Worm (Caenorhabditis elegans) whole organism, L4 larva: ENCODE data around the gene F58F9.6.

Experiments used
- F10B5.3 ChIP-seq: sonication (generic microtip); optimal IDR thresholded peaks from 2 replicates; lab custom pipeline; 2016; ENCODE audit warnings: mild to moderate bottlenecking, missing genetic modification characterization, missing compliant biosample characterization
- F37D6.2 ChIP-seq: sonication (generic microtip); optimal IDR thresholded peaks from 2 replicates; lab custom pipeline; 2016; ENCODE audit warnings: mild to moderate bottlenecking, missing genetic modification characterization, missing compliant biosample characterization
- R02D3.7 ChIP-seq: fragments of 150-350 bp; sonication (generic microtip); optimal IDR thresholded peaks from 3 replicates; lab custom pipeline; 2014; ENCODE audit warnings: missing biosample characterization, missing genetic modification characterization
- T20F7.1 ChIP-seq: fragments of 200-800 bp; sonication (Bioruptor generic); optimal IDR thresholded peaks from 2 replicates; lab custom pipeline; 2018; ENCODE audit warnings: mild to moderate bottlenecking, missing genetic modification characterization, missing compliant biosample characterization
- Y48G9A.11 ChIP-seq: fragments of 200-800 bp; sonication (Bioruptor generic); IDR thresholded peaks from 2 replicates; pipeline ENCODE4 v1.3.6; 2022; ENCODE audit warnings: missing genetic modification reagents, missing genetic modification characterization, missing compliant biosample characterization
- ZK337.2 ChIP-seq: fragments of 200-800 bp; sonication (Bioruptor generic); IDR thresholded peaks from 2 replicates; pipeline ENCODE4 v1.3.6; 2022; ENCODE audit warnings: missing genetic modification reagents, missing genetic modification characterization, missing compliant biosample characterization
- aha-1 ChIP-seq: fragments of 150-350 bp; peaks from one replicate; lab custom pipeline; 2014; ENCODE audit warnings: missing biosample characterization, missing genetic modification characterization
- ama-1 ChIP-seq: fragments of 150-350 bp; optimal IDR thresholded peaks from 2 replicates; lab custom pipeline; 2014; ENCODE audit warnings: inconsistent platforms, mixed read lengths
- ceh-32 ChIP-seq: sonication (generic microtip); optimal IDR thresholded peaks from 2 replicates; lab custom pipeline; 2016; ENCODE audit warnings: mild to moderate bottlenecking, missing genetic modification characterization, missing compliant biosample characterization; ENCODE audit not compliant: poor library complexity
- cey-2 ChIP-seq: sonication (generic microtip); optimal IDR thresholded peaks from 3 replicates; lab custom pipeline; 2017; ENCODE audit warnings: missing genetic modification characterization, mild to moderate bottlenecking, missing compliant biosample characterization, antibody characterized with exemption, borderline replicate concordance; ENCODE audit not compliant: insufficient read depth
- ctbp-1 ChIP-seq: fragments of 200-800 bp; sonication (Bioruptor generic); IDR thresholded peaks from 2 replicates; pipeline ENCODE4 v1.3.6; 2022; ENCODE audit warnings: missing genetic modification reagents, missing genetic modification characterization, missing compliant biosample characterization
- daf-16 ChIP-seq, 3 experiments: sonication (generic microtip); optimal IDR thresholded peaks; 2 replicates each; lab custom pipeline; 2016 to 2017; ENCODE audit warnings: missing genetic modification characterization in 3 of 3, missing genetic modification reagents in 3 of 3, mild to moderate bottlenecking in 2 of 3, missing compliant biosample characterization in 2 of 3, missing biosample characterization in 1 of 3, moderate library complexity in 1 of 3
- dmd-6 ChIP-seq: fragments of 200-800 bp; sonication (Bioruptor generic); IDR thresholded peaks from 2 replicates; pipeline ENCODE4 v1.3.6; 2022; ENCODE audit warnings: missing genetic modification reagents, missing genetic modification characterization, missing compliant biosample characterization
- dmd-9 ChIP-seq: fragments of 200-800 bp; sonication (Bioruptor generic); IDR thresholded peaks from 2 replicates; pipeline ENCODE4 v1.3.6; 2022; ENCODE audit warnings: missing genetic modification reagents, missing genetic modification characterization, missing compliant biosample characterization
- dpl-1 ChIP-seq: fragments of 150-350 bp; optimal IDR thresholded peaks from 2 replicates; lab custom pipeline; 2014; ENCODE audit warnings: missing biosample characterization, missing genetic modification reagents, missing genetic modification characterization
- duxl-1 ChIP-seq: sonication (generic microtip); optimal IDR thresholded peaks from 2 replicates; lab custom pipeline; 2016; ENCODE audit warnings: mild to moderate bottlenecking, missing genetic modification characterization, moderate library complexity, missing compliant biosample characterization; ENCODE audit not compliant: poor library complexity
- dve-1 ChIP-seq: sonication (generic microtip); optimal IDR thresholded peaks from 2 replicates; lab custom pipeline; 2017; ENCODE audit warnings: antibody characterized with exemption, mild to moderate bottlenecking, missing genetic modification characterization, missing compliant biosample characterization; ENCODE audit not compliant: insufficient read depth
- egl-27 ChIP-seq: sonication (generic microtip); optimal IDR thresholded peaks from 3 replicates; lab custom pipeline; 2017; ENCODE audit warnings: missing biosample characterization, missing genetic modification reagents, missing genetic modification characterization
- fkh-10 ChIP-seq: fragments of 150-350 bp; optimal IDR thresholded peaks from 2 replicates; lab custom pipeline; 2014; ENCODE audit warnings: missing biosample characterization, missing genetic modification reagents, missing genetic modification characterization
- gei-8 ChIP-seq: fragments of 200-800 bp; sonication (Bioruptor generic); optimal IDR thresholded peaks from 2 replicates; lab custom pipeline; 2018; ENCODE audit warnings: mild to moderate bottlenecking, missing genetic modification characterization, missing compliant biosample characterization
- lin-13 ChIP-seq: fragments of 150-350 bp; optimal IDR thresholded peaks from 2 replicates; lab custom pipeline; 2014; ENCODE audit warnings: missing biosample characterization, missing genetic modification reagents, missing genetic modification characterization
- lin-38 ChIP-seq: fragments of 200-800 bp; sonication (Bioruptor generic); IDR thresholded peaks from 2 replicates; pipeline ENCODE4 v1.3.6; 2022; ENCODE audit warnings: missing genetic modification reagents, missing genetic modification characterization, missing compliant biosample characterization
- lsy-2 ChIP-seq, 2 experiments: fragments of 150-350 bp in 1 of 2; sonication (generic microtip) in 1 of 2; optimal IDR thresholded peaks; 2 replicates each; lab custom pipeline; 2014 to 2017; ENCODE audit warnings: missing biosample characterization in 2 of 2, missing genetic modification characterization in 2 of 2
- mdt-29 ChIP-seq: fragments of 200-800 bp; sonication (Bioruptor generic); IDR thresholded peaks from 2 replicates; pipeline ENCODE4 v1.3.6; 2022; ENCODE audit warnings: missing genetic modification reagents, missing genetic modification characterization, missing compliant biosample characterization
- mes-2 ChIP-seq: sonication (generic microtip); optimal IDR thresholded peaks from 2 replicates; lab custom pipeline; 2016; ENCODE audit warnings: missing genotype, mild to moderate bottlenecking, missing genetic modification characterization, missing compliant biosample characterization; ENCODE audit not compliant: poor library complexity, severe bottlenecking
- nhr-102 ChIP-seq: sonication (generic microtip); optimal IDR thresholded peaks from 2 replicates; lab custom pipeline; 2016; ENCODE audit warnings: mild to moderate bottlenecking, missing genetic modification characterization, moderate library complexity, missing compliant biosample characterization
- nhr-11 ChIP-seq: fragments of 150-350 bp; optimal IDR thresholded peaks from 2 replicates; lab custom pipeline; 2014; ENCODE audit warnings: missing biosample characterization, missing genetic modification characterization
- nhr-25 ChIP-seq: sonication (generic microtip); optimal IDR thresholded peaks from 2 replicates; lab custom pipeline; 2017; ENCODE audit warnings: missing genetic modification characterization, mild to moderate bottlenecking, missing compliant biosample characterization, antibody characterized with exemption, moderate library complexity, borderline replicate concordance; ENCODE audit not compliant: insufficient read depth
- nhr-41 ChIP-seq: fragments of 200-800 bp; sonication (Bioruptor generic); IDR thresholded peaks from 2 replicates; pipeline ENCODE4 v1.3.6; 2022; ENCODE audit warnings: missing genetic modification reagents, missing genetic modification characterization, missing compliant biosample characterization
- nhr-48 ChIP-seq: sonication (generic microtip); optimal IDR thresholded peaks from 2 replicates; lab custom pipeline; 2016; ENCODE audit warnings: mild to moderate bottlenecking, missing genetic modification characterization, missing compliant biosample characterization
- nhr-77 ChIP-seq: fragments of 150-350 bp; optimal IDR thresholded peaks from 2 replicates; lab custom pipeline; 2014; ENCODE audit warnings: missing biosample characterization, missing genetic modification characterization
- pha-4 ChIP-seq, 2 experiments: fragments of 150-350 bp in 1 of 2; fragments of 200-800 bp in 1 of 2; sonication (Bioruptor generic) in 1 of 2; IDR thresholded peaks in 1 of 2; optimal IDR thresholded peaks in 1 of 2; 2 replicates each; pipeline versions ENCODE4 v1.3.6 to Lab custom; 2014 to 2022; ENCODE audit warnings: missing genetic modification characterization in 2 of 2, missing genetic modification reagents in 2 of 2, missing biosample characterization in 1 of 2, missing compliant biosample characterization in 1 of 2
- php-3 ChIP-seq: fragments of 200-800 bp; sonication (Bioruptor generic); IDR thresholded peaks from 2 replicates; pipeline ENCODE4 v1.3.6; 2022; ENCODE audit warnings: missing genetic modification reagents, missing genetic modification characterization, missing compliant biosample characterization
- rbr-2 ChIP-seq: sonication (generic microtip); optimal IDR thresholded peaks from 2 replicates; lab custom pipeline; 2016; ENCODE audit warnings: missing genotype, missing genetic modification characterization, missing compliant biosample characterization
- skn-1 ChIP-seq: fragments of 150-350 bp; optimal IDR thresholded peaks from 2 replicates; lab custom pipeline; 2014; ENCODE audit warnings: missing biosample characterization, missing genetic modification characterization
- spr-1 ChIP-seq: sonication (generic microtip); optimal IDR thresholded peaks from 2 replicates; lab custom pipeline; 2016; ENCODE audit warnings: mild to moderate bottlenecking, missing genetic modification characterization, missing compliant biosample characterization
- unc-130 ChIP-seq: sonication (generic microtip); optimal IDR thresholded peaks from 2 replicates; lab custom pipeline; 2016; ENCODE audit warnings: missing genetic modification reagents, missing genetic modification characterization, missing compliant biosample characterization
- unc-62 ChIP-seq, 3 experiments: fragments of 150-350 bp in 1 of 3; sonication (generic microtip); optimal IDR thresholded peaks in 2 of 3; peaks in 1 of 3; 1 replicate in 1 of 3; 2 replicates in 2 of 3; lab custom pipeline; 2014 to 2017; ENCODE audit warnings: missing biosample characterization in 3 of 3, missing genetic modification characterization in 3 of 3, missing genetic modification reagents in 3 of 3, missing genotype in 1 of 3
- zfp-2 ChIP-seq: sonication (generic microtip); optimal IDR thresholded peaks from 2 replicates; lab custom pipeline; 2016; ENCODE audit warnings: mild to moderate bottlenecking, missing genetic modification characterization, missing compliant biosample characterization
- zip-2 ChIP-seq: fragments of 150-350 bp; optimal IDR thresholded peaks from 2 replicates; lab custom pipeline; 2014; ENCODE audit warnings: missing biosample characterization, missing genetic modification characterization
- ztf-11 ChIP-seq: fragments of 150-350 bp; optimal IDR thresholded peaks from 2 replicates; lab custom pipeline; 2014; ENCODE audit warnings: missing biosample characterization, missing genetic modification characterization
- ztf-7 ChIP-seq: fragments of 150-350 bp; optimal IDR thresholded peaks from 2 replicates; lab custom pipeline; 2014; ENCODE audit warnings: missing biosample characterization, missing genetic modification characterization

The F58F9.6 gene

ce11 chrIV:6209958-6210357 lies 27.4 kb downstream of the F58F9.6 start:
- peak; percentile 41 for TF ChIP-seq dmd-6 (GFP tag; lab: Robert Waterston, UW)

- TF ChIP-seq nhr-48 (tag; lab: Kevin White, UChicago), result no peak
- no peak for TF ChIP-seq ztf-11
- no peak for TF ChIP-seq gei-8 (GFP tag; lab: Kevin White, UChicago)
- TF ChIP-seq nhr-102 (tag; lab: Kevin White, UChicago), result no peak
- no peak for TF ChIP-seq ctbp-1
- TF ChIP-seq egl-27 (tag; lab: Kevin White, UChicago), result no peak
- no peak for TF ChIP-seq php-3 (GFP tag; lab: Robert Waterston, UW)
- TF ChIP-seq zip-2 (tag; lab: Kevin White, UChicago), result peak; percentile 93
- peak in 1 of 2 experiments; percentile 3 for TF ChIP-seq unc-62 (GFP tag; optimal IDR thresholded peaks at IDR 0.05 in 1 of 2; lab: Kevin White, UChicago)
- TF ChIP-seq unc-62 (tag; optimal IDR thresholded peaks at IDR 0.05; lab: Kevin White, UChicago), result no peak
- no peak for TF ChIP-seq ama-1 (lab: Kevin White, UChicago)
- TF ChIP-seq duxl-1 (tag; lab: Kevin White, UChicago), result no peak
- no peak for TF ChIP-seq unc-130 (GFP tag; lab: Kevin White, UChicago)
Measured at ce11 chrIV:6209337-6209736, 28.1 kb downstream of the F58F9.6 start.

- TF ChIP-seq mdt-29, result peak; percentile 71
- peak; percentile 83 for TF ChIP-seq dmd-9
- TF ChIP-seq lin-13 (GFP tag; lab: Kevin White, UChicago), result peak; percentile 36
- TF ChIP-seq nhr-11 (tag; lab: Kevin White, UChicago), result peak; percentile 3
- TF ChIP-seq ctbp-1, result 0 out of 2 replicates have a peak, but pooled peaks have one; percentile 28
- TF ChIP-seq nhr-77 (tag; lab: Kevin White, UChicago), result peak; percentile 59
- peak; percentile 70 for TF ChIP-seq rbr-2 (tag; lab: Kevin White, UChicago)
- no peak for TF ChIP-seq skn-1 (tag; lab: Kevin White, UChicago)
- no peak for TF ChIP-seq nhr-25 (tag; lab: Kevin White, UChicago)
- TF ChIP-seq cey-2 (tag; lab: Kevin White, UChicago), result no peak
- TF ChIP-seq pha-4 (GFP tag; IDR thresholded peaks at IDR 0.05; lab: Robert Waterston, UW), result 0 out of 2 replicates have a peak, but pooled peaks have one; percentile 43
- TF ChIP-seq pha-4 (tag; optimal IDR thresholded peaks at IDR 0.05; lab: Kevin White, UChicago), result peak; percentile 36
- peak; percentile 74 for TF ChIP-seq nhr-102 (tag; lab: Kevin White, UChicago)
- TF ChIP-seq R02D3.7, result no peak
- TF ChIP-seq ceh-32 (tag; lab: Kevin White, UChicago), result no peak
- TF ChIP-seq ZK337.2 (GFP tag; lab: Robert Waterston, UW), result peak; percentile 94
- TF ChIP-seq daf-16 (GFP tag; optimal IDR thresholded peaks at IDR 0.05; lab: Kevin White, UChicago), result peak in 1 of 2 experiments; percentile 57
- peak; percentile 69 for TF ChIP-seq daf-16 (tag; optimal IDR thresholded peaks at IDR 0.05; lab: Kevin White, UChicago)
- TF ChIP-seq T20F7.1, result peak; percentile 70
- peak; percentile 38 for TF ChIP-seq spr-1
- TF ChIP-seq F37D6.2 (tag; lab: Kevin White, UChicago), result peak; percentile 33
- TF ChIP-seq aha-1 (tag; lab: Kevin White, UChicago), result peak; percentile 52
- TF ChIP-seq fkh-10 (GFP tag; lab: Kevin White, UChicago), result peak; percentile 27
- TF ChIP-seq zip-2 (tag; lab: Kevin White, UChicago), result no peak
- peak; percentile 74; the same call in 1 of the 2 replicates for TF ChIP-seq Y48G9A.11 (GFP tag; lab: Robert Waterston, UW)
- peak; percentile 73 for TF ChIP-seq dve-1 (tag; lab: Kevin White, UChicago)
- TF ChIP-seq zfp-2 (tag; lab: Kevin White, UChicago), result no peak
- peak; percentile 89 for TF ChIP-seq unc-130 (GFP tag; lab: Kevin White, UChicago)
- peak; percentile 59 for TF ChIP-seq F10B5.3 (tag; lab: Kevin White, UChicago)
- peak; percentile 98 for TF ChIP-seq dpl-1 (GFP tag; lab: Kevin White, UChicago)
- TF ChIP-seq ztf-7, result peak; percentile 55
- TF ChIP-seq nhr-41, result no peak
- no peak for TF ChIP-seq ama-1 (lab: Kevin White, UChicago)
- TF ChIP-seq lin-38, result peak; percentile 76; the same call in 1 of the 2 replicates
- TF ChIP-seq duxl-1 (tag; lab: Kevin White, UChicago), result peak; percentile 69
- TF ChIP-seq lsy-2 (tag; optimal IDR thresholded peaks at IDR 0.05; lab: Kevin White, UChicago), result peak in 1 of 2 experiments; percentile 89
- peak; percentile 100 for TF ChIP-seq mes-2 (tag; lab: Kevin White, UChicago)
- peak; percentile 52 for TF ChIP-seq nhr-48 (tag; lab: Kevin White, UChicago)
Measured at ce11 chrIV:6206294-6206776, 31.1 kb downstream of the F58F9.6 start, which contains the start of gene C49A9.10. C49A9.10 (minus strand) TSS chrIV:6206344.
